Worm (Caenorhabditis elegans): Measurements from ENCODE around the gene col-161.

DNA sequence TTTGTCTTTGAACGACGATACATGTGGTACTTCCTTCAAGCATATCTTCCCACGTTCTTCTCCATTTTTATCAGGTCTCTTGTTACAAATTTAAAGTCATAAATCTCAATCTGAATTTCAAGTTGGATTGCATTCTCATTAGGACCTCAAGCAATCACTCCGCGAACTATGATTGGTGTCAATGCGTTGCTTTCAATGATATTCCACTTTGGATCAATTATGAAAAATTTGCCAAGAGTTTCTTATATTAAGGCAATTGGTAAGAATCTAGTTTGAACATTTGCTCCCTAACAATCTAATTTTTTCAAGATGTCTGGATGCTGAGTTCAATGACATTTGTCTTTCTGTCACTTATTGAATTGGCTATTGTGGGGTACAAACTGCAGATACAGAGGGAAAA is 24.4 kb upstream of the col-161 start:
- TF ChIP-seq F37B4.10 (GFP tag; IDR thresholded peaks at IDR 0.05) (no peak), F57C9.4 (tag; optimal IDR thresholded peaks at IDR 0.05) (no peak), attf-6 (GFP tag; IDR thresholded peaks at IDR 0.05) (no peak), pha-4 (tag; optimal IDR thresholded peaks at IDR 0.05) (no peak), ama-1 (optimal IDR thresholded peaks at IDR 0.05) (no peak), ama-1 (GFP tag; optimal IDR thresholded peaks at IDR 0.05) (no peak), snpc-3.4 (tag; optimal IDR thresholded peaks at IDR 0.05) (no peak), nhr-27 (tag; optimal IDR thresholded peaks at IDR 0.05) (no peak), athp-1 (tag; optimal IDR thresholded peaks at IDR 0.05) (no peak)
